Fruit fly (Drosophila melanogaster) whole organism, embryonic: ENCODE measurements around the gene CG31288.

Source experiments
- Adf1 ChIP-seq: fragments of 200-800 bp; sonication (Bioruptor generic); IDR thresholded peaks from 2 replicates; pipeline ENCODE4 v1.3.6; 2022; ENCODE audit warnings: missing biosample characterization, missing genetic modification characterization
- B-H1 ChIP-seq: fragments of 200-800 bp; sonication (Bioruptor generic); IDR thresholded peaks from 3 replicates; pipeline ENCODE4 v1.3.6; 2022; ENCODE audit warnings: missing biosample characterization, missing genetic modification characterization
- CG11247 ChIP-seq: fragments of 200-800 bp; sonication (Bioruptor generic); IDR thresholded peaks from 2 replicates; pipeline ENCODE4 v1.3.6; 2022; ENCODE audit warnings: missing biosample characterization, missing genetic modification characterization
- CG12744 ChIP-seq: fragments of 200-800 bp; sonication (Bioruptor generic); optimal IDR thresholded peaks from 2 replicates; lab custom pipeline; 2016; ENCODE audit warnings: missing biosample characterization, missing genetic modification characterization
- CG15073 ChIP-seq: fragments of 200-800 bp; sonication (Bioruptor generic); optimal IDR thresholded peaks from 2 replicates; lab custom pipeline; 2016; ENCODE audit warnings: missing biosample characterization, missing genetic modification characterization
- CG15479 ChIP-seq: fragments of 200-800 bp; sonication (Bioruptor generic); optimal IDR thresholded peaks from 3 replicates; lab custom pipeline; 2019; ENCODE audit warnings: missing biosample characterization, mild to moderate bottlenecking, missing genetic modification characterization, moderate library complexity
- CG15696 ChIP-seq: fragments of 200-800 bp; sonication (Bioruptor generic); optimal IDR thresholded peaks from 2 replicates; lab custom pipeline; 2019; ENCODE audit warnings: missing biosample characterization, mild to moderate bottlenecking, missing genetic modification characterization, moderate library complexity
- CG16863 ChIP-seq: fragments of 200-800 bp; sonication (Bioruptor generic); optimal IDR thresholded peaks from 3 replicates; lab custom pipeline; 2016; ENCODE audit warnings: missing biosample characterization, missing genetic modification characterization
- CG17359 ChIP-seq: fragments of 200-800 bp; sonication (Bioruptor generic); optimal IDR thresholded peaks from 3 replicates; lab custom pipeline; 2018; ENCODE audit warnings: missing biosample characterization, mild to moderate bottlenecking, missing genetic modification characterization, moderate library complexity
- CG1832 ChIP-seq: fragments of 200-800 bp; sonication (Bioruptor generic); optimal IDR thresholded peaks from 2 replicates; lab custom pipeline; 2017; ENCODE audit warnings: missing biosample characterization, mild to moderate bottlenecking, missing genetic modification characterization, inconsistent platforms
- CG2116 ChIP-seq: fragments of 200-800 bp; sonication (Bioruptor generic); optimal IDR thresholded peaks from 3 replicates; lab custom pipeline; 2018; ENCODE audit warnings: missing biosample characterization, mild to moderate bottlenecking, missing genetic modification characterization
- CG30020 ChIP-seq: fragments of 200-800 bp; optimal IDR thresholded peaks from 2 replicates; lab custom pipeline; 2019; ENCODE audit warnings: missing biosample characterization, mild to moderate bottlenecking, missing genetic modification characterization, moderate library complexity
- CG32772 ChIP-seq: fragments of 200-800 bp; sonication (Bioruptor generic); IDR thresholded peaks from 2 replicates; pipeline ENCODE4 v1.3.6; 2022; ENCODE audit warnings: missing biosample characterization, missing genetic modification characterization
- CG5180 ChIP-seq: fragments of 200-800 bp; sonication (Bioruptor generic); optimal IDR thresholded peaks from 3 replicates; lab custom pipeline; 2017; ENCODE audit warnings: missing biosample characterization, missing genetic modification characterization, mild to moderate bottlenecking, moderate library complexity, missing genetic modification reagents
- CG5245 ChIP-seq: fragments of 200-800 bp; sonication (Bioruptor generic); optimal IDR thresholded peaks from 3 replicates; lab custom pipeline; 2016; ENCODE audit warnings: missing biosample characterization, missing genetic modification characterization
- CG6689 ChIP-seq: fragments of 200-800 bp; sonication (Bioruptor generic); IDR thresholded peaks from 2 replicates; pipeline ENCODE4 v1.3.6; 2022; ENCODE audit warnings: missing biosample characterization, missing genetic modification characterization
- CG7372 ChIP-seq: fragments of 200-800 bp; sonication (Bioruptor generic); IDR thresholded peaks from 2 replicates; pipeline ENCODE4 v1.3.6; 2022; ENCODE audit warnings: missing biosample characterization, missing genetic modification characterization
- CG8089 ChIP-seq: fragments of 200-800 bp; sonication (Bioruptor generic); optimal IDR thresholded peaks from 3 replicates; lab custom pipeline; 2016; ENCODE audit warnings: missing biosample characterization, missing genetic modification characterization
- CG9817 ChIP-seq: fragments of 200-800 bp; sonication (Bioruptor generic); optimal IDR thresholded peaks from 2 replicates; lab custom pipeline; 2018; ENCODE audit warnings: missing biosample characterization, mild to moderate bottlenecking, missing genetic modification characterization, moderate library complexity
- CTCF ChIP-seq: fragments of 200-800 bp; sonication (Bioruptor generic); optimal IDR thresholded peaks from 2 replicates; lab custom pipeline; 2017; ENCODE audit warnings: missing biosample characterization, mild to moderate bottlenecking, missing genetic modification characterization, moderate library complexity
- Deaf1 ChIP-seq: fragments of 200-800 bp; optimal IDR thresholded peaks from 3 replicates; lab custom pipeline; 2019; ENCODE audit warnings: missing biosample characterization, mild to moderate bottlenecking, missing genetic modification characterization, moderate library complexity
- Dip3 ChIP-seq: fragments of 200-800 bp; sonication (Bioruptor generic); optimal IDR thresholded peaks from 3 replicates; lab custom pipeline; 2016; ENCODE audit warnings: missing biosample characterization, missing genetic modification characterization
- Doc3 ChIP-seq: fragments of 200-800 bp; sonication (Bioruptor generic); IDR thresholded peaks from 3 replicates; pipeline ENCODE4 v1.3.6; 2022; ENCODE audit warnings: missing biosample characterization, missing genetic modification characterization; ENCODE audit not compliant: partially characterized antibody
- Ets65A ChIP-seq: fragments of 200-800 bp; sonication (Bioruptor generic); peaks from one replicate; lab custom pipeline; 2016; ENCODE audit warnings: missing biosample characterization, missing genetic modification characterization
- Gsc ChIP-seq: fragments of 200-800 bp; sonication (Bioruptor generic); IDR thresholded peaks from 2 replicates; pipeline ENCODE4 v1.3.6; 2022; ENCODE audit warnings: missing biosample characterization, missing genetic modification characterization
- HLH54F ChIP-seq: fragments of 200-800 bp; sonication (Bioruptor generic); optimal IDR thresholded peaks from 3 replicates; lab custom pipeline; 2016; ENCODE audit warnings: missing biosample characterization, missing genetic modification characterization
- HLHmδ ChIP-seq: fragments of 200-800 bp; sonication (Bioruptor generic); optimal IDR thresholded peaks from 2 replicates; lab custom pipeline; 2018; ENCODE audit warnings: missing biosample characterization, mild to moderate bottlenecking, missing genetic modification characterization, moderate library complexity
- Hey ChIP-seq: fragments of 200-800 bp; sonication (Bioruptor generic); optimal IDR thresholded peaks from 3 replicates; lab custom pipeline; 2018; ENCODE audit warnings: missing biosample characterization, mild to moderate bottlenecking, missing genetic modification characterization
- HmgD ChIP-seq: fragments of 200-800 bp; sonication (Bioruptor generic); optimal IDR thresholded peaks from 3 replicates; lab custom pipeline; 2016; ENCODE audit warnings: missing biosample characterization, missing genetic modification characterization
- Hr51 ChIP-seq, 2 experiments: fragments of 200-800 bp; sonication (Bioruptor generic); optimal IDR thresholded peaks; 2 replicates in 1 of 2; 3 replicates in 1 of 2; lab custom pipeline; 2016 to 2018; ENCODE audit warnings: missing biosample characterization in 2 of 2, missing genetic modification characterization in 2 of 2, mild to moderate bottlenecking in 1 of 2, moderate library complexity in 1 of 2
- Mad ChIP-seq: fragments of 200-800 bp; sonication (Bioruptor generic); optimal IDR thresholded peaks from 2 replicates; lab custom pipeline; 2016; ENCODE audit warnings: missing biosample characterization, missing genetic modification characterization
- Mrtf ChIP-seq: fragments of 200-800 bp; sonication (Bioruptor generic); IDR thresholded peaks from 3 replicates; pipeline ENCODE4 v1.3.6; 2022; ENCODE audit warnings: missing biosample characterization, missing genetic modification characterization
- Rx ChIP-seq: fragments of 200-800 bp; sonication (Bioruptor generic); IDR thresholded peaks from 2 replicates; pipeline ENCODE4 v1.3.6; 2022; ENCODE audit warnings: missing biosample characterization, missing genetic modification characterization
- Scr ChIP-seq: fragments of 200-800 bp; sonication (Bioruptor generic); IDR thresholded peaks from 2 replicates; pipeline ENCODE4 v1.3.6; 2022; ENCODE audit warnings: missing biosample characterization, missing genetic modification characterization; ENCODE audit not compliant: partially characterized antibody
- Stat92E ChIP-seq, 3 experiments: fragments of >200 bp in 2 of 3; fragments of 200-800 bp in 1 of 3; sonication (Bioruptor generic) in 1 of 3; optimal IDR thresholded peaks; 2 replicates each; lab custom pipeline; 2017 to 2019; ENCODE audit warnings: missing biosample characterization in 3 of 3, missing genetic modification characterization in 3 of 3, mild to moderate bottlenecking in 1 of 3, moderate library complexity in 1 of 3
- ase ChIP-seq: fragments of 200-800 bp; sonication (Bioruptor generic); IDR thresholded peaks from 3 replicates; pipeline ENCODE4 v1.3.6; 2022; ENCODE audit warnings: missing biosample characterization, missing genetic modification characterization
- bab2 ChIP-seq: fragments of 200-800 bp; sonication (Bioruptor generic); optimal IDR thresholded peaks from 2 replicates; lab custom pipeline; 2016; ENCODE audit warnings: missing biosample characterization, missing genetic modification characterization
- croc ChIP-seq: fragments of 200-800 bp; sonication (Bioruptor generic); conservative IDR thresholded peaks from 3 replicates; pipeline ENCODE4 v1.3.6; 2022; ENCODE audit warnings: missing biosample characterization, missing genetic modification characterization
- dimm ChIP-seq: fragments of 200-800 bp; sonication (Bioruptor generic); IDR thresholded peaks from 2 replicates; pipeline ENCODE4 v1.3.6; 2022; ENCODE audit warnings: missing biosample characterization, missing genetic modification characterization
- fd3F ChIP-seq: fragments of 200-800 bp; sonication (Bioruptor generic); optimal IDR thresholded peaks from 2 replicates; lab custom pipeline; 2018; ENCODE audit warnings: missing biosample characterization, mild to moderate bottlenecking, missing genetic modification characterization, moderate library complexity
- hb ChIP-seq: fragments of 200-800 bp; sonication (Bioruptor generic); IDR thresholded peaks from 3 replicates; pipeline ENCODE4 v1.3.6; 2022; ENCODE audit warnings: missing biosample characterization, missing genetic modification characterization; ENCODE audit not compliant: partially characterized antibody
- hkb ChIP-seq, 2 experiments: fragments of 200-800 bp in 1 of 2; fragments of >200 bp in 1 of 2; sonication (Bioruptor generic) in 1 of 2; IDR thresholded peaks in 1 of 2; optimal IDR thresholded peaks in 1 of 2; 2 replicates each; pipeline versions ENCODE4 v1.3.6 to Lab custom; 2017 to 2022; ENCODE audit warnings: missing biosample characterization in 1 of 2, missing genetic modification characterization in 1 of 2
- pita ChIP-seq: fragments of 200-800 bp; sonication (Bioruptor generic); optimal IDR thresholded peaks from 2 replicates; lab custom pipeline; 2017; ENCODE audit warnings: missing biosample characterization, mild to moderate bottlenecking, missing genetic modification characterization
- sens ChIP-seq: fragments of 200-800 bp; sonication (Bioruptor generic); peaks from one replicate; lab custom pipeline; 2016; ENCODE audit warnings: missing biosample characterization, missing genetic modification characterization
- sima ChIP-seq: fragments of 200-800 bp; sonication (Bioruptor generic); optimal IDR thresholded peaks from 2 replicates; lab custom pipeline; 2016; ENCODE audit warnings: missing biosample characterization, missing genetic modification characterization
- so ChIP-seq: fragments of 200-800 bp; sonication (Bioruptor generic); IDR thresholded peaks from 3 replicates; pipeline ENCODE4 v1.3.6; 2022; ENCODE audit warnings: missing biosample characterization, missing genetic modification characterization
- sob ChIP-seq: fragments of 200-800 bp; sonication (Bioruptor generic); IDR thresholded peaks from 2 replicates; pipeline ENCODE4 v1.3.6; 2022; ENCODE audit warnings: missing biosample characterization, missing genetic modification characterization
- tup ChIP-seq: fragments of 200-800 bp; sonication (Bioruptor generic); optimal IDR thresholded peaks from 2 replicates; lab custom pipeline; 2016; ENCODE audit warnings: missing biosample characterization, mild to moderate bottlenecking, missing genetic modification characterization, moderate library complexity
- unc-4 ChIP-seq: fragments of 200-800 bp; sonication (Bioruptor generic); IDR thresholded peaks from 2 replicates; pipeline ENCODE4 v1.3.6; 2022; ENCODE audit warnings: missing biosample characterization, missing genetic modification characterization; ENCODE audit not compliant: partially characterized antibody
- zen2 ChIP-seq: fragments of 200-800 bp; sonication (Bioruptor generic); IDR thresholded peaks from 3 replicates; pipeline ENCODE4 v1.3.6; 2022; ENCODE audit warnings: missing biosample characterization, missing genetic modification characterization; ENCODE audit not compliant: partially characterized antibody

The CG31288 gene

dm6 chr3R:25262322-25262761 is 37.0 kb downstream of the CG31288 start, which contains the start of the genes Kdsr and CG11858 (continued):
- TF ChIP-seq so (GFP tag; lab: Robert Waterston, UW) (no peak), pita (no peak), Gsc (no peak), Mad (GFP tag; lab: Kevin White, UChicago) (peak; percentile 61), bab2 (peak; percentile 40), sima (no peak), CG15696 (tag; lab: Kevin White, UChicago) (peak; percentile 42), CG15073 (GFP tag; lab: Kevin White, UChicago) (no peak), CG7372 (GFP tag; lab: Robert Waterston, UW) (peak; percentile 35; the same call in 1 of the 2 replicates), unc-4 (GFP tag; lab: Robert Waterston, UW) (peak; percentile 56; the same call in 1 of the 2 replicates), CG32772 (GFP tag; lab: Robert Waterston, UW) (peak; percentile 68), Hey (no peak), CG15479 (GFP tag; lab: Kevin White, UChicago) (no peak), hkb (optimal IDR thresholded peaks at IDR 0.05; lab: Kevin White, UChicago) (peak; percentile 29), hkb (GFP tag; IDR thresholded peaks at IDR 0.05; lab: Robert Waterston, UW) (peak; percentile 66), CG17359 (tag; lab: Kevin White, UChicago) (no peak), Deaf1 (tag; lab: Kevin White, UChicago) (no peak), CG6689 (peak; percentile 63), B-H1 (GFP tag; lab: Robert Waterston, UW) (peak; percentile 43; the same call in 2 of the 3 replicates), croc (GFP tag; lab: Robert Waterston, UW) (peak; percentile 39; the same call in 1 of the 3 replicates), CG12744 (GFP tag; lab: Kevin White, UChicago) (peak; percentile 40), Stat92E (GFP tag; optimal IDR thresholded peaks at IDR 0.05; lab: Kevin White, UChicago) (no peak), sob (GFP tag; lab: Robert Waterston, UW) (peak; percentile 72), sens (GFP tag; lab: Kevin White, UChicago) (peak; percentile 91), Rx (peak; percentile 50), CG9817 (tag; lab: Kevin White, UChicago) (peak; percentile 65), Doc3 (GFP tag; lab: Robert Waterston, UW) (no peak), CG16863 (GFP tag; lab: Kevin White, UChicago) (peak; percentile 15), HmgD (GFP tag; lab: Kevin White, UChicago) (no peak), HLH54F (GFP tag; lab: Kevin White, UChicago) (peak; percentile 43), CG8089 (GFP tag; lab: Kevin White, UChicago) (no peak), Dip3 (peak; percentile 50), Adf1 (GFP tag; lab: Robert Waterston, UW) (peak; percentile 54), CTCF (GFP tag; lab: Kevin White, UChicago) (no peak), zen2 (GFP tag; lab: Robert Waterston, UW) (no peak), dimm (GFP tag; lab: Robert Waterston, UW) (no peak), hb (GFP tag; lab: Robert Waterston, UW) (no peak), Hr51 (GFP tag; optimal IDR thresholded peaks at IDR 0.05; lab: Kevin White, UChicago) (peak in 1 of 2 experiments; percentile 56), CG1832 (GFP tag; lab: Kevin White, UChicago) (no peak), HLHmδ (GFP tag; lab: Kevin White, UChicago) (peak; percentile 8), CG30020 (peak; percentile 46), CG2116 (GFP tag; lab: Kevin White, UChicago) (peak; percentile 63), CG11247 (0 out of 2 replicates have a peak, but pooled peaks have one; percentile 18), CG5245 (GFP tag; lab: Kevin White, UChicago) (peak; percentile 24), Ets65A (GFP tag; lab: Kevin White, UChicago) (peak; percentile 94), ase (GFP tag; lab: Robert Waterston, UW) (peak; percentile 45; the same call in 1 of the 3 replicates), Mrtf (no peak), CG5180 (no peak), fd3F (GFP tag; lab: Kevin White, UChicago) (peak; percentile 47), tup (GFP tag; lab: Kevin White, UChicago) (peak; percentile 9), Scr (GFP tag; lab: Robert Waterston, UW) (peak; percentile 40)
